Worm (Caenorhabditis elegans) whole organism, L2 larva: Measurements from ENCODE around the gene F53B3.6.
"Not testable (repeated sequence)": the region's sequence is repeated elsewhere in the genome, so short reads cannot be mapped to it uniquely, and the experiment has no call there.

ENCODE experiments used
- ceh-16 ChIP-seq: fragments of 150-350 bp; optimal IDR thresholded peaks from 2 replicates; lab custom pipeline; 2014; ENCODE audit warnings: missing biosample characterization, missing genetic modification characterization
- fos-1 ChIP-seq: fragments of 150-350 bp; optimal IDR thresholded peaks from 2 replicates; lab custom pipeline; 2014; ENCODE audit warnings: missing biosample characterization, missing genetic modification characterization

- not testable (repeated sequence) for TF ChIP-seq ceh-16, fos-1 (tag; lab: Kevin White, UChicago)
Measured at ce11 chrX:2894273-2894672, 30.2 kb downstream of the F53B3.6 start, which contains the start of gene B0410.1.
